Worm (Caenorhabditis elegans) whole organism, L3 larva: ENCODE results near the gene slc-36.1.

Experiments
- R02D3.7 ChIP-seq: fragments of 150-350 bp; optimal IDR thresholded peaks from 2 replicates; lab custom pipeline; 2014; ENCODE audit warnings: missing biosample characterization, missing genetic modification characterization
- ZK546.5 ChIP-seq: sonication (generic microtip); optimal IDR thresholded peaks from 2 replicates; lab custom pipeline; 2017; ENCODE audit warnings: missing biosample characterization, missing genetic modification characterization
- aly-2 ChIP-seq: fragments of 150-350 bp; optimal IDR thresholded peaks from 2 replicates; lab custom pipeline; 2014; ENCODE audit warnings: missing biosample characterization, missing genetic modification characterization
- ama-1 ChIP-seq: fragments of 150-350 bp; optimal IDR thresholded peaks from 2 replicates; lab custom pipeline; 2018
- ceh-16 ChIP-seq: sonication (generic microtip); optimal IDR thresholded peaks from 2 replicates; lab custom pipeline; 2017; ENCODE audit warnings: missing biosample characterization, missing genetic modification characterization
- ceh-28 ChIP-seq: fragments of 150-350 bp; optimal IDR thresholded peaks from 2 replicates; lab custom pipeline; 2014; ENCODE audit warnings: missing biosample characterization, missing genetic modification reagents, missing genetic modification characterization
- ceh-82 ChIP-seq: fragments of 150-350 bp; optimal IDR thresholded peaks from 2 replicates; lab custom pipeline; 2014; ENCODE audit warnings: missing biosample characterization, missing genetic modification characterization
- ceh-9 ChIP-seq: sonication (generic microtip); optimal IDR thresholded peaks from 2 replicates; lab custom pipeline; 2018; ENCODE audit warnings: missing biosample characterization, missing genetic modification characterization
- daf-12 ChIP-seq: fragments of 150-350 bp; optimal IDR thresholded peaks from 2 replicates; lab custom pipeline; 2014; ENCODE audit warnings: missing biosample characterization, missing genetic modification reagents, missing genetic modification characterization
- egl-27 ChIP-seq: sonication (generic microtip); optimal IDR thresholded peaks from 4 replicates; lab custom pipeline; 2017; ENCODE audit warnings: missing biosample characterization, missing genetic modification reagents, missing genetic modification characterization
- egl-5 ChIP-seq: fragments of 150-350 bp; optimal IDR thresholded peaks from 2 replicates; lab custom pipeline; 2017; ENCODE audit warnings: missing biosample characterization, missing genetic modification reagents, missing genetic modification characterization, inconsistent platforms
- elt-1 ChIP-seq: fragments of 150-350 bp; optimal IDR thresholded peaks from 2 replicates; lab custom pipeline; 2014; ENCODE audit warnings: missing biosample characterization, missing genetic modification characterization
- elt-2 ChIP-seq: sonication (generic microtip); optimal IDR thresholded peaks from 2 replicates; lab custom pipeline; 2016; ENCODE audit warnings: missing genetic modification reagents, mild to moderate bottlenecking, missing genetic modification characterization, missing compliant biosample characterization
- elt-3 ChIP-seq, 3 experiments: fragments of 150-350 bp in 1 of 3; sonication (generic microtip) in 2 of 3; optimal IDR thresholded peaks; 2 replicates in 2 of 3; 4 replicates in 1 of 3; lab custom pipeline; 2014 to 2017; ENCODE audit warnings: missing biosample characterization in 3 of 3, missing genetic modification characterization in 3 of 3
- eor-1 ChIP-seq, 2 experiments: fragments of 150-350 bp; optimal IDR thresholded peaks; 2 replicates each; lab custom pipeline; 2014 to 2018; ENCODE audit warnings: missing biosample characterization in 2 of 2, missing genetic modification characterization in 2 of 2
- fkh-10 ChIP-seq: sonication (generic microtip); optimal IDR thresholded peaks from 2 replicates; lab custom pipeline; 2017; ENCODE audit warnings: missing biosample characterization, missing genetic modification reagents, missing genetic modification characterization
- fkh-2 ChIP-seq: fragments of 150-350 bp; optimal IDR thresholded peaks from 2 replicates; lab custom pipeline; 2014; ENCODE audit warnings: missing biosample characterization, missing genetic modification reagents, missing genetic modification characterization
- fos-1 ChIP-seq: fragments of 150-350 bp; optimal IDR thresholded peaks from 2 replicates; lab custom pipeline; 2014; ENCODE audit warnings: missing biosample characterization, missing genetic modification characterization
- hmg-11 ChIP-seq: sonication (generic microtip); optimal IDR thresholded peaks from 2 replicates; lab custom pipeline; 2016; ENCODE audit warnings: missing genetic modification characterization, missing compliant biosample characterization
- jun-1 ChIP-seq: fragments of 150-350 bp; optimal IDR thresholded peaks from 2 replicates; lab custom pipeline; 2014; ENCODE audit warnings: missing biosample characterization, missing genetic modification reagents, missing genetic modification characterization
- lin-15B ChIP-seq: fragments of 150-350 bp; optimal IDR thresholded peaks from 2 replicates; lab custom pipeline; 2014; ENCODE audit warnings: missing biosample characterization, missing genetic modification characterization
- lin-39 ChIP-seq: fragments of 150-350 bp; optimal IDR thresholded peaks from 2 replicates; lab custom pipeline; 2018; ENCODE audit warnings: missing biosample characterization, missing genetic modification reagents, missing genetic modification characterization
- lsy-12 ChIP-seq: sonication (generic microtip); optimal IDR thresholded peaks from 2 replicates; lab custom pipeline; 2016; ENCODE audit warnings: mild to moderate bottlenecking, missing genetic modification characterization, missing compliant biosample characterization
- mdl-1 ChIP-seq: fragments of 150-350 bp; optimal IDR thresholded peaks from 2 replicates; lab custom pipeline; 2014; ENCODE audit warnings: missing biosample characterization, missing genetic modification characterization
- mml-1 ChIP-seq: fragments of 150-350 bp; sonication (generic microtip); optimal IDR thresholded peaks from 3 replicates; lab custom pipeline; 2014; ENCODE audit warnings: missing biosample characterization, missing genetic modification characterization
- nfya-1 ChIP-seq: sonication (generic microtip); optimal IDR thresholded peaks from 2 replicates; lab custom pipeline; 2017; ENCODE audit warnings: missing genetic modification characterization, mild to moderate bottlenecking, missing compliant biosample characterization, antibody characterized with exemption, moderate library complexity; ENCODE audit not compliant: insufficient read depth
- nhr-11 ChIP-seq: fragments of 150-350 bp; optimal IDR thresholded peaks from 2 replicates; lab custom pipeline; 2014; ENCODE audit warnings: missing biosample characterization, missing genetic modification characterization
- nhr-12 ChIP-seq: fragments of 150-350 bp; optimal IDR thresholded peaks from 2 replicates; lab custom pipeline; 2014; ENCODE audit warnings: missing biosample characterization, missing genetic modification characterization
- nhr-23 ChIP-seq: fragments of 150-350 bp; optimal IDR thresholded peaks from 2 replicates; lab custom pipeline; 2014; ENCODE audit warnings: missing biosample characterization, missing genetic modification reagents, missing genetic modification characterization
- nhr-237 ChIP-seq: fragments of 150-350 bp; optimal IDR thresholded peaks from 2 replicates; lab custom pipeline; 2014; ENCODE audit warnings: missing biosample characterization, missing genetic modification characterization
- nhr-25 ChIP-seq: sonication (generic microtip); optimal IDR thresholded peaks from 2 replicates; lab custom pipeline; 2017; ENCODE audit warnings: missing biosample characterization, missing genetic modification characterization
- nhr-28 ChIP-seq: fragments of 150-350 bp; optimal IDR thresholded peaks from 2 replicates; lab custom pipeline; 2014; ENCODE audit warnings: missing biosample characterization, missing genetic modification characterization
- nhr-43 ChIP-seq: sonication (generic microtip); optimal IDR thresholded peaks from 2 replicates; lab custom pipeline; 2016; ENCODE audit warnings: mild to moderate bottlenecking, missing genetic modification characterization, missing compliant biosample characterization; ENCODE audit not compliant: poor library complexity, severe bottlenecking
- nhr-67 ChIP-seq: fragments of 150-350 bp; optimal IDR thresholded peaks from 2 replicates; lab custom pipeline; 2014; ENCODE audit warnings: missing biosample characterization, missing genetic modification characterization
- nhr-76 ChIP-seq: fragments of 150-350 bp; sonication (generic microtip); optimal IDR thresholded peaks from 5 replicates; lab custom pipeline; 2014; ENCODE audit warnings: missing biosample characterization, missing genetic modification characterization
- nhr-77 ChIP-seq: fragments of 150-350 bp; optimal IDR thresholded peaks from 2 replicates; lab custom pipeline; 2014; ENCODE audit warnings: missing biosample characterization, missing genetic modification characterization
- pha-4 ChIP-seq: fragments of 150-350 bp; optimal IDR thresholded peaks from 2 replicates; lab custom pipeline; 2014; ENCODE audit warnings: missing biosample characterization, missing genetic modification reagents, missing genetic modification characterization
- pqm-1 ChIP-seq: fragments of 150-350 bp; optimal IDR thresholded peaks from 2 replicates; lab custom pipeline; 2017; ENCODE audit warnings: missing biosample characterization, missing genetic modification characterization, inconsistent platforms
- sea-2 ChIP-seq: fragments of 150-350 bp; sonication (generic microtip); optimal IDR thresholded peaks from 4 replicates; lab custom pipeline; 2014; ENCODE audit warnings: missing biosample characterization, missing genetic modification reagents, missing genetic modification characterization
- skn-1 ChIP-seq: fragments of 150-350 bp; optimal IDR thresholded peaks from 2 replicates; lab custom pipeline; 2014; ENCODE audit warnings: missing biosample characterization, missing genetic modification characterization
- snpc-4 ChIP-seq: fragments of 150-350 bp; optimal IDR thresholded peaks from 2 replicates; lab custom pipeline; 2014; ENCODE audit warnings: missing biosample characterization, missing genetic modification characterization
- tbx-2 ChIP-seq: sonication (generic microtip); optimal IDR thresholded peaks from 2 replicates; lab custom pipeline; 2016; ENCODE audit warnings: mild to moderate bottlenecking, missing genetic modification characterization, missing compliant biosample characterization
- unc-39 ChIP-seq: sonication (generic microtip); optimal IDR thresholded peaks from 4 replicates; lab custom pipeline; 2017; ENCODE audit warnings: missing biosample characterization, missing genetic modification characterization
- unc-62 ChIP-seq: fragments of 150-350 bp; sonication (generic microtip); optimal IDR thresholded peaks from 4 replicates; lab custom pipeline; 2014; ENCODE audit warnings: missing biosample characterization, missing genetic modification reagents, missing genetic modification characterization
- zag-1 ChIP-seq: fragments of 150-350 bp; optimal IDR thresholded peaks from 2 replicates; lab custom pipeline; 2014; ENCODE audit warnings: missing biosample characterization, missing genetic modification characterization
- ztf-11 ChIP-seq: fragments of 150-350 bp; optimal IDR thresholded peaks from 2 replicates; lab custom pipeline; 2014; ENCODE audit warnings: missing biosample characterization, missing genetic modification characterization
- ztf-4 ChIP-seq: fragments of 150-350 bp; optimal IDR thresholded peaks from 2 replicates; lab custom pipeline; 2014; ENCODE audit warnings: missing biosample characterization, missing genetic modification characterization

The slc-36.1 gene

DNA sequence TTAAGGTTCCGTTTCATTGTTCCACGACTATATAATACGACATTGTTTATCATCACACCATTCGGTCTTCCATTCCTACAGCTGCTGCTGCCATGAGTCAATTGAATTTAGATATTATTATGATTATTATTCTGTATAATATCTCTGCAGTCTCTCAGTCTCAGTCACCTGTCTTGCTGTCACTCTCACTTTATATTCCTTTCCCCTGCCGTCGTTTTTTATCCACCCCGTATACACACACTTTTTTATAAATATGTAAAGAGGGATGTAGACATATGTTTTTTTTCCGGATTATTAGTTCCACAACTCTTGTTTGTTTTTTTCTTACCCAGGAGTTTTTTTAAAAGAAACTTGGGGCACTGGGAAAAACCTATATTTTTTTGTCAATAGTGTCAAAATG lies 35.1 kb upstream of the slc-36.1 start:
- TF ChIP-seq zag-1 (tag; lab: Kevin White, UChicago) = no peak
- TF ChIP-seq mdl-1 (tag; lab: Kevin White, UChicago) = no peak
- TF ChIP-seq ceh-82 (tag; lab: Kevin White, UChicago) = no peak
- TF ChIP-seq fos-1 (tag; lab: Kevin White, UChicago) = no peak
- TF ChIP-seq nhr-77 (tag; lab: Kevin White, UChicago) = no peak
- TF ChIP-seq lin-15B (tag; lab: Kevin White, UChicago) = no peak
- TF ChIP-seq lsy-12 = no peak
- no peak for TF ChIP-seq nhr-237 (tag; lab: Kevin White, UChicago)
- TF ChIP-seq ceh-28 = no peak
- no peak for TF ChIP-seq unc-39
- TF ChIP-seq pqm-1 = no peak
- no peak for TF ChIP-seq nhr-28 (tag; lab: Kevin White, UChicago)
- TF ChIP-seq skn-1 (tag; lab: Kevin White, UChicago) = no peak
- TF ChIP-seq fkh-2 (tag; lab: Kevin White, UChicago) = no peak
- TF ChIP-seq unc-62 (GFP tag; lab: Kevin White, UChicago) = no peak
- no peak for TF ChIP-seq elt-1 (tag; lab: Kevin White, UChicago)
- no peak for TF ChIP-seq nfya-1 (tag; lab: Kevin White, UChicago)
- TF ChIP-seq mml-1 (tag; lab: Kevin White, UChicago) = no peak
- TF ChIP-seq nhr-67 (tag; lab: Kevin White, UChicago) = no peak
- TF ChIP-seq, all 47 proteins: peak for 0

ce11 chrIII:13272788-13273187 lies 34.5 kb upstream of the slc-36.1 start:
- TF ChIP-seq nhr-25 (tag; lab: Kevin White, UChicago) = no peak
- TF ChIP-seq elt-1 (tag; lab: Kevin White, UChicago) = peak; percentile 88

DNA sequence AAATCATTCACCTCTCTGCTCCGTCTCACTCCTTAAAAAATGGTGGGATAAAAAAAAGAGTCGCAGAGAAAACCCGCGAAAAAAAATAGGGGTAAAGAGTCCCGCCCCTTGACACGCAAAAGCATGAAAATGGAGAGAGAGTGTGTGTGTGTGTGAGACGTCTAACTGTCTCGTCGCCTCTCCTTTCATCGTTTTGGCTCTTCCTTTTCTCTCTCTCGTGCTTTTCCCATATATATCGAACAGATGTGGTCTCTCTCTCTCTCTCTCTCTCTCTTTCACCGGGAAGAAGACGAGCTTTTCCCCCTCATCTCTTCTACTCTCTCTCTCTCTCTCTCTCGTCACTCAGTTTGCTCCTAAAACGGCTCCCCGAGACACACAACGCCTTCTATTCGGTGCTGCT lies 31.5 kb upstream of the slc-36.1 start:
- peak; percentile 69 for TF ChIP-seq skn-1 (tag; lab: Kevin White, UChicago)
- TF ChIP-seq nhr-77 (tag; lab: Kevin White, UChicago) = no peak
- no peak for TF ChIP-seq ZK546.5 (tag; lab: Kevin White, UChicago)
- TF ChIP-seq elt-2 (tag; lab: Kevin White, UChicago) = peak; percentile 48
- TF ChIP-seq nfya-1 (tag; lab: Kevin White, UChicago) = peak; percentile 74
- peak; percentile 27 for TF ChIP-seq pha-4
- TF ChIP-seq ama-1 (lab: Kevin White, UChicago) = no peak
- TF ChIP-seq zag-1 (tag; lab: Kevin White, UChicago) = no peak
- peak; percentile 27 for TF ChIP-seq mdl-1 (tag; lab: Kevin White, UChicago)
- TF ChIP-seq unc-62 (GFP tag; lab: Kevin White, UChicago) = peak; percentile 50
- TF ChIP-seq ztf-4 = no peak
- no peak for TF ChIP-seq mml-1 (tag; lab: Kevin White, UChicago)
- peak; percentile 43 for TF ChIP-seq snpc-4 (tag; lab: Kevin White, UChicago)
- TF ChIP-seq jun-1 = peak; percentile 37
- TF ChIP-seq nhr-23 (tag; lab: Kevin White, UChicago) = no peak
- TF ChIP-seq nhr-28 (tag; lab: Kevin White, UChicago) = no peak
- no peak for TF ChIP-seq eor-1 (tag; optimal IDR thresholded peaks at IDR 0.05; lab: Kevin White, UChicago)
- TF ChIP-seq fkh-10 = peak; percentile 66
- no peak for TF ChIP-seq fos-1 (tag; lab: Kevin White, UChicago)
- no peak for TF ChIP-seq sea-2
- no peak for TF ChIP-seq elt-3 (tag; optimal IDR thresholded peaks at IDR 0.05; lab: Kevin White, UChicago)
- TF ChIP-seq tbx-2 (tag; lab: Kevin White, UChicago) = peak; percentile 58
- TF ChIP-seq lin-39 = peak; percentile 90
- peak; percentile 55 for TF ChIP-seq ceh-28
- TF ChIP-seq elt-1 (tag; lab: Kevin White, UChicago) = peak; percentile 21
- TF ChIP-seq nhr-237 (tag; lab: Kevin White, UChicago) = no peak
- peak; percentile 58 for TF ChIP-seq lsy-12
- no peak for TF ChIP-seq fkh-2 (tag; lab: Kevin White, UChicago)
- no peak for TF ChIP-seq daf-12 (tag; lab: Kevin White, UChicago)
- peak; percentile 55 for TF ChIP-seq nhr-11 (tag; lab: Kevin White, UChicago)
- TF ChIP-seq pqm-1 = peak; percentile 53
- TF ChIP-seq nhr-76 (tag; lab: Kevin White, UChicago) = no peak
- peak; percentile 32 for TF ChIP-seq R02D3.7
- peak; percentile 94 for TF ChIP-seq hmg-11
- no peak for TF ChIP-seq ztf-11
- no peak for TF ChIP-seq nhr-67 (tag; lab: Kevin White, UChicago)
- TF ChIP-seq unc-39 = no peak
- no peak for TF ChIP-seq nhr-12 (tag; lab: Kevin White, UChicago)
- no peak for TF ChIP-seq egl-27 (tag; lab: Kevin White, UChicago)
- peak; percentile 32 for TF ChIP-seq lin-15B (tag; lab: Kevin White, UChicago)
- TF ChIP-seq nhr-43 (tag; lab: Kevin White, UChicago) = no peak
- no peak for TF ChIP-seq ceh-9 (tag; lab: Kevin White, UChicago)
- TF ChIP-seq nhr-25 (tag; lab: Kevin White, UChicago) = no peak
- no peak for TF ChIP-seq aly-2
- TF ChIP-seq ceh-82 (tag; lab: Kevin White, UChicago) = no peak
- TF ChIP-seq ceh-16 = no peak
- no peak for TF ChIP-seq egl-5 (tag; lab: Kevin White, UChicago)
- TF ChIP-seq, all 47 proteins: peak for 19
